Worm (Caenorhabditis elegans): ENCODE measurements around the gene str-264.

Gene str-264

DNA sequence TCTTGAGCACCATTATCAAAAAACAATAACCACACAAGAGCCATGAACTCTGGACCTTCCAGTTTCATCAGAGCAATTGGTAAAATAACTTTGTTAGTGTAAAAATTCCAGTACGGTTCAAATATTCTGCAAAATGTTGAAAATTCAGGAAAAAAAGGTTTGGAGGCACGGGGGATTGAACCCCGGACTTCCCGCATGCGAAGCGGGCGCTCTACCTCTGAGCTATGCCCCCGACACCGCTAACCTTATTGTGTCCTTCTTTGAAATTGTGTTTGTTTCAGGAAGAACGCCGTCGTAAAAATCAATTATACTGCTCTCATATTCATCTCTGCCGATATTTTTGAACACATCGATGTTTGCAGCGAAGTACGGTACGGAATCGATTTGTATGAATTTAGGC, 12.6 kb downstream of the str-264 start (continued):
- peak; percentile 75 for TF ChIP-seq rpc-1 (optimal IDR thresholded peaks at IDR 0.05)
- TF ChIP-seq rpc-1 (tag; optimal IDR thresholded peaks at IDR 0.05), result peak; percentile 72
- no peak for TF ChIP-seq unc-130 (GFP tag; optimal IDR thresholded peaks at IDR 0.05)
- no peak for TF ChIP-seq aptf-2 (GFP tag; conservative IDR thresholded peaks at IDR 0.05)
- TF ChIP-seq hlh-26 (GFP tag; conservative IDR thresholded peaks at IDR 0.05), result no peak
- TF ChIP-seq snpc-1.3 (tag; optimal IDR thresholded peaks at IDR 0.05; ENCODE audit: insufficient read depth), result peak; percentile 52
- TF ChIP-seq egl-18 (GFP tag; IDR thresholded peaks at IDR 0.05), result no peak
- no peak for TF ChIP-seq lin-26 (GFP tag; IDR thresholded peaks at IDR 0.05)
- TF ChIP-seq ztf-28 (GFP tag; IDR thresholded peaks at IDR 0.05), result no peak
- no peak for TF ChIP-seq lag-1 (GFP tag; IDR thresholded peaks at IDR 0.05)
- TF ChIP-seq sdz-38 (tag; optimal IDR thresholded peaks at IDR 0.05), result no peak
- no peak for TF ChIP-seq ZK185.1 (tag; optimal IDR thresholded peaks at IDR 0.05; ENCODE audit: poor library complexity, severe bottlenecking)
- no peak for TF ChIP-seq cebp-1 (GFP tag; IDR thresholded peaks at IDR 0.05)
- peak; percentile 25 for TF ChIP-seq cebp-1 (tag; optimal IDR thresholded peaks at IDR 0.05)
- TF ChIP-seq mel-28 (tag; optimal IDR thresholded peaks at IDR 0.05; ENCODE audit: borderline replicate concordance), result no peak
- TF ChIP-seq lin-35 (GFP tag; optimal IDR thresholded peaks at IDR 0.05), result no peak
- TF ChIP-seq akir-1 (GFP tag; optimal IDR thresholded peaks at IDR 0.05), result no peak
- 0 out of 2 replicates have a peak, but pooled peaks have one; percentile 50 for TF ChIP-seq nfyb-1 (GFP tag; IDR thresholded peaks at IDR 0.05)
- TF ChIP-seq F49E8.2 (tag; optimal IDR thresholded peaks at IDR 0.05; ENCODE audit: insufficient read depth), result peak; percentile 47
- TF ChIP-seq K11D2.4 (GFP tag; IDR thresholded peaks at IDR 0.05), result no peak
- TF ChIP-seq dox-1 (GFP tag; IDR thresholded peaks at IDR 0.05), result peak; percentile 35; the same call in 1 of the 2 replicates
- no peak for TF ChIP-seq unc-62 (GFP tag; optimal IDR thresholded peaks at IDR 0.05)
- peak; percentile 41 for TF ChIP-seq ztf-18 (tag; optimal IDR thresholded peaks at IDR 0.05)
- TF ChIP-seq xnd-1 (tag; optimal IDR thresholded peaks at IDR 0.05), result no peak
- TF ChIP-seq attf-6 (GFP tag; IDR thresholded peaks at IDR 0.05), result 0 out of 2 replicates have a peak, but pooled peaks have one; percentile 35
- TF ChIP-seq nhr-179 (tag; optimal IDR thresholded peaks at IDR 0.05), result no peak
- TF ChIP-seq F57A8.1 (GFP tag; optimal IDR thresholded peaks at IDR 0.05), result no peak
- TF ChIP-seq egrh-3 (GFP tag; IDR thresholded peaks at IDR 0.05), result no peak
- TF ChIP-seq ccch-3 (GFP tag; optimal IDR thresholded peaks at IDR 0.05), result no peak

DNA sequence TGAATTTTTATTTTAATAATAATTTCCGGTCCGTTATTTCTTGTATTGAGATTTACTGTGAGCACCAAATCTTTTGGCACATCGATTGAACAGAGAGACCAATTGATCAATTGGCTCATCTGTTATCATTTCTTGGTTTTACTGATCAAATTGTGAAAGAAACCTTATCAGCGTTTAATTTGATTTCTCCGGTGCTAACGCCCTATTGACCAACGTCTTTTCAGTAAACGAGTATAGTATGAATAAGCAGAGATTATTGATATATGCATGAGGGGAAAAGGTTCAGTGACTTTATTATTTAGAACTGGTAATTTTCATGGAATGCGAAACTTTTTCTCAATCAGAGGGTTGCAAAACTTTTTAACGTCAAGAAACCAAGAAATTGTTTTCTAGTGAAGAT, 13.3 kb downstream of the str-264 start:
- no peak for TF ChIP-seq Y79H2A.3 (GFP tag; conservative IDR thresholded peaks at IDR 0.05)
- TF ChIP-seq let-526 (GFP tag; IDR thresholded peaks at IDR 0.05), result no peak
- TF ChIP-seq lsl-1 (GFP tag; optimal IDR thresholded peaks at IDR 0.05), result no peak
- TF ChIP-seq him-1 (tag; optimal IDR thresholded peaks at IDR 0.05), result no peak
- no peak for TF ChIP-seq nhr-80 (tag; optimal IDR thresholded peaks at IDR 0.05)
- no peak for TF ChIP-seq F57A8.1 (GFP tag; optimal IDR thresholded peaks at IDR 0.05)
- TF ChIP-seq sdz-38 (tag; optimal IDR thresholded peaks at IDR 0.05), result no peak
- no peak for TF ChIP-seq repo-1 (tag; optimal IDR thresholded peaks at IDR 0.05)
- TF ChIP-seq ekl-4 (GFP tag; IDR thresholded peaks at IDR 0.05), result no peak
- TF ChIP-seq hmg-1.2 (GFP tag; IDR thresholded peaks at IDR 0.05), result no peak
- TF ChIP-seq F57C9.4 (tag; optimal IDR thresholded peaks at IDR 0.05), result no peak
- TF ChIP-seq T07F8.4 (tag; optimal IDR thresholded peaks at IDR 0.05), result no peak
- TF ChIP-seq C17E4.6 (GFP tag; IDR thresholded peaks at IDR 0.05), result no peak
- no peak for TF ChIP-seq bed-1 (GFP tag; IDR thresholded peaks at IDR 0.05)
- no peak for TF ChIP-seq sptf-2 (GFP tag; optimal IDR thresholded peaks at IDR 0.05)

All from whole organism, young adult.